Worm (Caenorhabditis elegans): ENCODE results near the gene apc-11.
A peak's percentile ranks its signal among the peaks of the same experiment; 100 is the strongest.

The apc-11 gene

ce11 chrIII:4568455-4568854 is 25.8 kb downstream of the apc-11 start, which contains the start of gene idhg-1:
Gene idhg-1 (plus strand): TSS chrIII:4568797.
- TF ChIP-seq snu-23 (GFP tag; optimal IDR thresholded peaks at IDR 0.05), result peak; percentile 85
- peak; percentile 79 for TF ChIP-seq dsc-1 (tag; optimal IDR thresholded peaks at IDR 0.05)
- peak; percentile 84 for TF ChIP-seq swsn-7 (tag; optimal IDR thresholded peaks at IDR 0.05)
- peak; percentile 63 for TF ChIP-seq ztf-4 (tag; optimal IDR thresholded peaks at IDR 0.05)
- no peak for TF ChIP-seq ceh-90 (tag; optimal IDR thresholded peaks at IDR 0.05)
- peak; percentile 3 for TF ChIP-seq vab-15 (tag; optimal IDR thresholded peaks at IDR 0.05)
- TF ChIP-seq aha-1 (tag; optimal IDR thresholded peaks at IDR 0.05), result no peak
- TF ChIP-seq hlh-17 (GFP tag; optimal IDR thresholded peaks at IDR 0.05; ENCODE audit: borderline replicate concordance), result no peak
- TF ChIP-seq mef-2 (tag; optimal IDR thresholded peaks at IDR 0.05), result no peak
- TF ChIP-seq fkh-8 (tag; optimal IDR thresholded peaks at IDR 0.05), result peak; percentile 37
- TF ChIP-seq nhr-84 (tag; optimal IDR thresholded peaks at IDR 0.05), result peak; percentile 26
- peak; percentile 47 to 61 (median 58) for TF ChIP-seq dpl-1 (GFP tag; optimal IDR thresholded peaks at IDR 0.05)
- TF ChIP-seq lin-39 (tag; optimal IDR thresholded peaks at IDR 0.05), result peak; percentile 35
- no peak for TF ChIP-seq nhr-76 (tag; optimal IDR thresholded peaks at IDR 0.05)
- peak; percentile 40 for TF ChIP-seq egl-13 (tag; optimal IDR thresholded peaks at IDR 0.05)
- no peak for TF ChIP-seq jun-1 (tag; optimal IDR thresholded peaks at IDR 0.05)
- TF ChIP-seq lin-14 (GFP tag; optimal IDR thresholded peaks at IDR 0.05), result peak; percentile 71
- TF ChIP-seq mdl-1 (tag; optimal IDR thresholded peaks at IDR 0.05), result no peak
- no peak for TF ChIP-seq unc-62 (GFP tag; optimal IDR thresholded peaks at IDR 0.05)
- TF ChIP-seq Y116A8C.19 (tag; optimal IDR thresholded peaks at IDR 0.05; ENCODE audit: borderline replicate concordance), result no peak
- no peak for TF ChIP-seq zip-4 (GFP tag; optimal IDR thresholded peaks at IDR 0.05)
- no peak for TF ChIP-seq C04F5.9 (tag; optimal IDR thresholded peaks at IDR 0.05)
- TF ChIP-seq blmp-1 (tag; optimal IDR thresholded peaks at IDR 0.05), result peak; percentile 33
- no peak for TF ChIP-seq grh-1 (GFP tag; IDR thresholded peaks at IDR 0.05)
- peak; percentile 37 to 53 (median 51) for TF ChIP-seq ceh-82 (tag; optimal IDR thresholded peaks at IDR 0.05)
- peak; percentile 48 to 65 for TF ChIP-seq efl-1 (optimal IDR thresholded peaks at IDR 0.05)
- TF ChIP-seq efl-1 (GFP tag; optimal IDR thresholded peaks at IDR 0.05 in 1 of 2), result peak; percentile 38 to 96
- peak; percentile 63 for TF ChIP-seq lir-3 (tag; optimal IDR thresholded peaks at IDR 0.05; ENCODE audit: poor library complexity)
- TF ChIP-seq pqm-1 (tag; optimal IDR thresholded peaks at IDR 0.05), result no peak
- TF ChIP-seq nhr-90 (tag; optimal IDR thresholded peaks at IDR 0.05; ENCODE audit: poor library complexity), result peak; percentile 71
- peak; percentile 49 for TF ChIP-seq skn-1 (tag; optimal IDR thresholded peaks at IDR 0.05)
- TF ChIP-seq nhr-28 (tag; optimal IDR thresholded peaks at IDR 0.05), result no peak
- no peak for TF ChIP-seq pag-3 (tag; optimal IDR thresholded peaks at IDR 0.05; ENCODE audit: borderline replicate concordance, insufficient read depth)
- TF ChIP-seq egl-27 (tag; optimal IDR thresholded peaks at IDR 0.05), result no peak
- no peak for TF ChIP-seq tlp-1 (tag; optimal IDR thresholded peaks at IDR 0.05)
- TF ChIP-seq pax-3 (tag; optimal IDR thresholded peaks at IDR 0.05), result peak; percentile 7
- peak; percentile 41 for TF ChIP-seq lin-13 (GFP tag; optimal IDR thresholded peaks at IDR 0.05)
- TF ChIP-seq ceh-8 (GFP tag; optimal IDR thresholded peaks at IDR 0.05), result no peak
- TF ChIP-seq fkh-10 (GFP tag; optimal IDR thresholded peaks at IDR 0.05), result no peak
- no peak for TF ChIP-seq nhr-237 (tag; optimal IDR thresholded peaks at IDR 0.05)
- TF ChIP-seq ets-5 (GFP tag; IDR thresholded peaks at IDR 0.05), result no peak
- peak; percentile 64 for TF ChIP-seq unc-86 (tag; optimal IDR thresholded peaks at IDR 0.05)
- no peak for TF ChIP-seq nhr-12 (tag; optimal IDR thresholded peaks at IDR 0.05)
- TF ChIP-seq ceh-88 (GFP tag; IDR thresholded peaks at IDR 0.05), result peak; percentile 26; the same call in 1 of the 2 replicates
- TF ChIP-seq C34B4.2 (tag; optimal IDR thresholded peaks at IDR 0.05), result no peak
- no peak for TF ChIP-seq zag-1 (tag; optimal IDR thresholded peaks at IDR 0.05)
- TF ChIP-seq mep-1 (tag; optimal IDR thresholded peaks at IDR 0.05), result peak; percentile 59
- peak in 1 of 2 experiments; percentile 55 for TF ChIP-seq ztf-11 (tag; optimal IDR thresholded peaks at IDR 0.05)
- TF ChIP-seq nhr-71 (tag; optimal IDR thresholded peaks at IDR 0.05), result peak; percentile 80
- TF ChIP-seq hpl-2 (GFP tag; optimal IDR thresholded peaks at IDR 0.05), result no peak
- TF ChIP-seq elt-3 (tag; optimal IDR thresholded peaks at IDR 0.05), result peak in 1 of 6 experiments; percentile 23
- peak; percentile 24 for TF ChIP-seq sox-4 (tag; optimal IDR thresholded peaks at IDR 0.05)
- peak; percentile 88 for TF ChIP-seq nhr-19 (GFP tag; conservative IDR thresholded peaks at IDR 0.05)

Measured in whole organism, L1 larva.